Worm (Caenorhabditis elegans): ENCODE data around the gene T06A10.2.

T06A10.2 gene

ce11 chrIV:16863431-16863895, 31.9 kb upstream of the T06A10.2 start, which contains the start of the genes mel-46 and lsy-13 (continued):
- TF ChIP-seq ceh-14 (tag; optimal IDR thresholded peaks at IDR 0.05) (peak; percentile 79), C08G9.2 (tag; optimal IDR thresholded peaks at IDR 0.05) (no peak), C38D4.7 (GFP tag; optimal IDR thresholded peaks at IDR 0.05) (no peak), syd-9 (tag; optimal IDR thresholded peaks at IDR 0.05) (no peak), ref-2 (tag; optimal IDR thresholded peaks at IDR 0.05) (no peak), ttx-3 (tag; optimal IDR thresholded peaks at IDR 0.05) (peak; percentile 71), nfya-1 (tag; optimal IDR thresholded peaks at IDR 0.05) (peak; percentile 55), ceh-9 (tag; optimal IDR thresholded peaks at IDR 0.05) (no peak), hlh-8 (tag; optimal IDR thresholded peaks at IDR 0.05) (peak; percentile 20), unc-86 (tag; optimal IDR thresholded peaks at IDR 0.05) (no peak), pros-1 (tag; optimal IDR thresholded peaks at IDR 0.05) (no peak), tbx-7 (tag; optimal IDR thresholded peaks at IDR 0.05) (no peak), madf-2 (tag; optimal IDR thresholded peaks at IDR 0.05) (peak; percentile 9), ceh-45 (GFP tag; IDR thresholded peaks at IDR 0.05) (no peak), lin-11 (tag; optimal IDR thresholded peaks at IDR 0.05) (peak; percentile 44), fkh-10 (GFP tag; optimal IDR thresholded peaks at IDR 0.05) (no peak), ceh-34 (tag; optimal IDR thresholded peaks at IDR 0.05) (peak; percentile 77), fkh-6 (tag; optimal IDR thresholded peaks at IDR 0.05) (peak; percentile 38), ceh-19 (GFP tag; optimal IDR thresholded peaks at IDR 0.05) (peak; percentile 53), ceh-24 (tag; optimal IDR thresholded peaks at IDR 0.05) (no peak), sdc-2 (tag; optimal IDR thresholded peaks at IDR 0.05) (no peak), ama-1 (optimal IDR thresholded peaks at IDR 0.05) (no peak), ceh-48 (tag; optimal IDR thresholded peaks at IDR 0.05) (peak; percentile 53), hlh-30 (tag; optimal IDR thresholded peaks at IDR 0.05; ENCODE audit: insufficient read depth) (no peak), ceh-18 (tag; optimal IDR thresholded peaks at IDR 0.05) (peak; percentile 20), eyg-1 (tag; optimal IDR thresholded peaks at IDR 0.05) (peak; percentile 46), hlh-6 (tag; optimal IDR thresholded peaks at IDR 0.05) (no peak), nhr-11 (tag; optimal IDR thresholded peaks at IDR 0.05) (no peak), pax-1 (tag; optimal IDR thresholded peaks at IDR 0.05) (no peak), unc-3 (GFP tag; conservative IDR thresholded peaks at IDR 0.05) (0 out of 2 replicates have a peak, but pooled peaks have one; percentile 19), unc-3 (tag; optimal IDR thresholded peaks at IDR 0.05) (peak; percentile 9), zip-5 (tag; optimal IDR thresholded peaks at IDR 0.05) (peak; percentile 12), K09A11.1 (tag; optimal IDR thresholded peaks at IDR 0.05; ENCODE audit: insufficient read depth) (peak; percentile 72)

- TF ChIP-seq ttx-3 (tag; optimal IDR thresholded peaks at IDR 0.05), result no peak
- no peak for TF ChIP-seq K02D7.2 (tag; optimal IDR thresholded peaks at IDR 0.05)
- no peak for TF ChIP-seq odd-2 (tag; optimal IDR thresholded peaks at IDR 0.05)
- no peak for TF ChIP-seq unc-3 (GFP tag; conservative IDR thresholded peaks at IDR 0.05)
- no peak for TF ChIP-seq unc-3 (tag; optimal IDR thresholded peaks at IDR 0.05)
- TF ChIP-seq hlh-8 (tag; optimal IDR thresholded peaks at IDR 0.05), result no peak
- TF ChIP-seq lim-6 (tag; optimal IDR thresholded peaks at IDR 0.05), result no peak
- no peak for TF ChIP-seq unc-42 (tag; optimal IDR thresholded peaks at IDR 0.05)
- no peak for TF ChIP-seq hlh-13 (GFP tag; optimal IDR thresholded peaks at IDR 0.05)
- no peak for TF ChIP-seq ceh-31 (tag; optimal IDR thresholded peaks at IDR 0.05)
- no peak for TF ChIP-seq elt-4 (tag; optimal IDR thresholded peaks at IDR 0.05)
- no peak for TF ChIP-seq pag-3 (tag; optimal IDR thresholded peaks at IDR 0.05; ENCODE audit: borderline replicate concordance)
- no peak for TF ChIP-seq dve-1 (tag; optimal IDR thresholded peaks at IDR 0.05)
- TF ChIP-seq ama-1 (optimal IDR thresholded peaks at IDR 0.05), result no peak
- no peak for TF ChIP-seq ref-2 (tag; optimal IDR thresholded peaks at IDR 0.05)
- TF ChIP-seq pax-1 (tag; optimal IDR thresholded peaks at IDR 0.05), result no peak
- TF ChIP-seq eyg-1 (tag; optimal IDR thresholded peaks at IDR 0.05), result no peak
- no peak for TF ChIP-seq ceh-48 (tag; optimal IDR thresholded peaks at IDR 0.05)
- no peak for TF ChIP-seq mec-3 (tag; optimal IDR thresholded peaks at IDR 0.05; ENCODE audit: borderline replicate concordance)
These were observed 30.5 kb upstream of the T06A10.2 start for ce11 chrIV:16864876-16865275.
